Worm (Caenorhabditis elegans) whole organism, late embryonic: ENCODE data around the gene K07H8.2.

Source experiments
- C08G9.2 ChIP-seq: sonication (generic microtip); optimal IDR thresholded peaks from 2 replicates; lab custom pipeline; 2016; ENCODE audit warnings: mild to moderate bottlenecking, missing genetic modification characterization, moderate library complexity, missing compliant biosample characterization
- C38D4.7 ChIP-seq: fragments of 200-800 bp; sonication (Bioruptor generic); optimal IDR thresholded peaks from 2 replicates; lab custom pipeline; 2018; ENCODE audit warnings: mild to moderate bottlenecking, missing genetic modification characterization, moderate library complexity, missing compliant biosample characterization
- ceh-14 ChIP-seq: sonication (generic microtip); optimal IDR thresholded peaks from 2 replicates; lab custom pipeline; 2016; ENCODE audit warnings: missing genotype, missing genetic modification characterization, missing compliant biosample characterization
- ceh-48 ChIP-seq: sonication (generic microtip); optimal IDR thresholded peaks from 2 replicates; lab custom pipeline; 2016; ENCODE audit warnings: missing genetic modification characterization, inconsistent platforms, missing compliant biosample characterization
- dve-1 ChIP-seq: sonication (generic microtip); optimal IDR thresholded peaks from 2 replicates; lab custom pipeline; 2017; ENCODE audit warnings: antibody characterized with exemption, mild to moderate bottlenecking, missing genetic modification characterization, missing compliant biosample characterization
- ets-4 ChIP-seq: sonication (generic microtip); optimal IDR thresholded peaks from 2 replicates; lab custom pipeline; 2016; ENCODE audit warnings: missing genetic modification characterization, missing compliant biosample characterization

- TF ChIP-seq C38D4.7 (GFP tag; lab: Kevin White, UChicago) (no peak), ceh-14 (tag; lab: Kevin White, UChicago) (no peak), ets-4 (tag; lab: Kevin White, UChicago) (no peak), ceh-48 (no peak), C08G9.2 (tag; lab: Kevin White, UChicago) (no peak), dve-1 (tag; lab: Kevin White, UChicago) (no peak)
Measured at ce11 chrIV:8300468-8300867, 9.1 kb downstream of the K07H8.2 start, which contains the start of gene F35H10.5.
